Fruit fly (Drosophila melanogaster): Measurements from ENCODE around the gene CG7920.
A peak's percentile ranks its signal among the peaks of the same experiment; 100 is the strongest.

Gene CG7920

DNA sequence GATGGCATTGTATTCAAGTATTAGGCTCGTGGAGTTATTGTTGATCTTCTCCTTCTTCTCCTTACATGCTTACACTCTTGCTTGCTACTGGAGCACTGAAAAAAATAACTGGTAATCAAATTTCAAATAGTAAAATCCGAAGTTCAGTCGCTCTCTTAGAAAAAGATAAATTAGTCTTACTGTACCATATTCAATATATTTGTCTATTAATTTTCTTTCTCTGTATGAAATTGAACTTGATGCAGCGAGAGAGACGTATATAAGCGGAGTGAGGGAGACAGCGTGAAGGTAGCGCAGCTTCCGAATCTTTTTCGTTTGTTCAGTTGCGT, 46.0 kb upstream of the CG7920 start (continued):
- TF ChIP-seq sisA (GFP tag; IDR thresholded peaks at IDR 0.05) (peak; percentile 96), mam (GFP tag; optimal IDR thresholded peaks at IDR 0.05) (peak; percentile 87), tgo (GFP tag; IDR thresholded peaks at IDR 0.05) (peak; percentile 89), CG4282 (GFP tag; optimal IDR thresholded peaks at IDR 0.05) (no peak), CG15696 (tag; optimal IDR thresholded peaks at IDR 0.05) (peak; percentile 43), ap (GFP tag; IDR thresholded peaks at IDR 0.05) (peak; percentile 92), Opbp (GFP tag; IDR thresholded peaks at IDR 0.05; ENCODE audit: partially characterized antibody) (no peak), CG10321 (GFP tag; IDR thresholded peaks at IDR 0.05) (peak; percentile 58; the same call in 1 of the 2 replicates), Gsc (GFP tag; IDR thresholded peaks at IDR 0.05) (peak; percentile 67), Jarid2 (GFP tag; optimal IDR thresholded peaks at IDR 0.05) (peak; percentile 71), zf30C (GFP tag; optimal IDR thresholded peaks at IDR 0.05) (peak; percentile 65), CG4707 (GFP tag; optimal IDR thresholded peaks at IDR 0.05) (peak; percentile 57), jumu (GFP tag; optimal IDR thresholded peaks at IDR 0.05) (peak; percentile 88), HmgZ (tag; optimal IDR thresholded peaks at IDR 0.05) (peak; percentile 36), Hr51 (GFP tag; optimal IDR thresholded peaks at IDR 0.05) (peak; percentile 26 to 83), slou (GFP tag; optimal IDR thresholded peaks at IDR 0.05) (peak; percentile 63), CG8924 (tag; optimal IDR thresholded peaks at IDR 0.05) (peak; percentile 91), ftz-f1 (GFP tag; optimal IDR thresholded peaks at IDR 0.05) (no peak), CG8359 (GFP tag; optimal IDR thresholded peaks at IDR 0.05; ENCODE audit: borderline replicate concordance) (peak; percentile 63), CG11723 (GFP tag; optimal IDR thresholded peaks at IDR 0.05) (peak; percentile 83), CG17328 (GFP tag; IDR thresholded peaks at IDR 0.05) (peak; percentile 95), danr (GFP tag; IDR thresholded peaks at IDR 0.05) (peak; percentile 85), CG3995 (GFP tag; optimal IDR thresholded peaks at IDR 0.05) (no peak), Ada2b (GFP tag; IDR thresholded peaks at IDR 0.05) (peak; percentile 93), gt (GFP tag; IDR thresholded peaks at IDR 0.05) (peak; percentile 77), exex (tag; optimal IDR thresholded peaks at IDR 0.05) (peak; percentile 36), Camta (GFP tag; optimal IDR thresholded peaks at IDR 0.05) (peak; percentile 90), CG31224 (GFP tag; IDR thresholded peaks at IDR 0.05) (peak; percentile 71), cad (GFP tag; optimal IDR thresholded peaks at IDR 0.05) (no peak), ci (GFP tag; IDR thresholded peaks at IDR 0.05) (peak; percentile 97), shn (GFP tag; optimal IDR thresholded peaks at IDR 0.05) (peak; percentile 42), CG12071 (GFP tag; optimal IDR thresholded peaks at IDR 0.05) (peak; percentile 89), E2f1 (GFP tag; IDR thresholded peaks at IDR 0.05) (peak; percentile 92), ewg (GFP tag; optimal IDR thresholded peaks at IDR 0.05) (peak; percentile 64), CG34224 (GFP tag; IDR thresholded peaks at IDR 0.05; ENCODE audit: partially characterized antibody) (no peak), ab (GFP tag; optimal IDR thresholded peaks at IDR 0.05) (no peak), NC2β (GFP tag; optimal IDR thresholded peaks at IDR 0.05) (peak; percentile 50), dmrt99B (tag; optimal IDR thresholded peaks at IDR 0.05) (peak; percentile 95), ken (GFP tag; IDR thresholded peaks at IDR 0.05) (peak; percentile 93), eve (GFP tag; optimal IDR thresholded peaks at IDR 0.05) (peak in 1 of 2 experiments; percentile 76), CG8478 (optimal IDR thresholded peaks at IDR 0.05) (no peak), CG15011 (GFP tag; optimal IDR thresholded peaks at IDR 0.05) (peak; percentile 68), Dbx (GFP tag; IDR thresholded peaks at IDR 0.05) (peak; percentile 64; the same call in 1 of the 3 replicates), CG13775 (GFP tag; optimal IDR thresholded peaks at IDR 0.05) (peak; percentile 33), Trl (optimal IDR thresholded peaks at IDR 0.05) (peak in 1 of 2 experiments; percentile 1), Trl (GFP tag; optimal IDR thresholded peaks at IDR 0.05) (peak; percentile 92), CG11247 (GFP tag; IDR thresholded peaks at IDR 0.05) (peak; percentile 85), CG10565 (GFP tag; optimal IDR thresholded peaks at IDR 0.05) (peak; percentile 33), Mrtf (GFP tag; IDR thresholded peaks at IDR 0.05) (peak; percentile 89), CG9932 (GFP tag; IDR thresholded peaks at IDR 0.05) (peak; percentile 68), CG6254 (GFP tag; optimal IDR thresholded peaks at IDR 0.05) (peak; percentile 86), CG10979 (tag; optimal IDR thresholded peaks at IDR 0.05) (peak; percentile 94), en (GFP tag; optimal IDR thresholded peaks at IDR 0.05) (peak; percentile 72)
